Fruit fly (Drosophila melanogaster) whole organism, embryonic: ENCODE measurements around the gene AIMP2.

Source experiments
- CG13624 ChIP-seq: fragments of 200-800 bp; sonication (Bioruptor generic); optimal IDR thresholded peaks from 2 replicates; lab custom pipeline; 2016; ENCODE audit warnings: missing biosample characterization, missing genetic modification characterization
- CG3995 ChIP-seq: fragments of 200-800 bp; sonication (Bioruptor generic); optimal IDR thresholded peaks from 3 replicates; lab custom pipeline; 2016; ENCODE audit warnings: missing biosample characterization, missing genetic modification characterization
- amos ChIP-seq: fragments of 200-800 bp; sonication (Bioruptor generic); IDR thresholded peaks from 2 replicates; pipeline ENCODE4 v1.3.6; 2022; ENCODE audit warnings: missing biosample characterization, missing genetic modification characterization; ENCODE audit not compliant: partially characterized antibody
- disco-r ChIP-seq: fragments of 200-800 bp; sonication (Bioruptor generic); optimal IDR thresholded peaks from 2 replicates; lab custom pipeline; 2016; ENCODE audit warnings: missing biosample characterization, missing genetic modification characterization
- insv ChIP-seq, 2 experiments: fragments of 200-800 bp; sonication (Bioruptor generic); optimal IDR thresholded peaks; 3 replicates each; lab custom pipeline; 2016 to 2018; ENCODE audit warnings: missing biosample characterization in 2 of 2, missing genetic modification characterization in 2 of 2

DNA sequence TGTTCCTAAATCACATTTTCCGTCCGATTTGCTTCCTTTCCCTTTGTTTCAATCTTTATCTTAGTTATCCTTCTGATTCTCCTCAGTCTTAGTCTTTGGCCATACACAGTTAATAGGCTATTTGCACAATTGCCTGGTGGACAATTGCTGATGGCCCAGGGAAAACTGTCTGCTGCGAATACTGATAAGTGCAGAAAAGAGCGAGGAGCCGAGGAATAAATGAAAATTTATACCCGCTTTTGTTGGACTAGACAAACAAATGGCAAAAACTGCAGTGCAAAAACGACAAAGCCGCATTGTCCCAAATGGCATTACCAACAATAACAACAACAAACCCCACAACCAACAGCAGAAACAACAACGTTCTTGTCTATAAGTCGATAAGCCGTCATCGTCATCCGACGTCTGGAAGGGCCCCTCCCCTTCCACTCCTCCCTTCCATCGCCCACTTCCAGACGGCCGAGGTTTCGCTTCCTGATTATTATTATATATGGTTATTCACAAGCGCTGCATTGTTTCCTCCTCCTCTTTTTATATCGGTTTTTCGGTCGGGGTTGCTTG is 10.7 kb downstream of the AIMP2 start:
- TF ChIP-seq insv (GFP tag; optimal IDR thresholded peaks at IDR 0.05; lab: Kevin White, UChicago) (no peak), disco-r (GFP tag; lab: Kevin White, UChicago) (no peak), CG3995 (GFP tag; lab: Kevin White, UChicago) (no peak), amos (GFP tag; lab: Robert Waterston, UW) (no peak), CG13624 (GFP tag; lab: Kevin White, UChicago) (no peak)
